Fruit fly (Drosophila melanogaster) whole organism, adult: ENCODE data around the gene CG31975.

Source experiments
- CG11617 ChIP-seq: fragments of 200-800 bp; sonication (Bioruptor generic); optimal IDR thresholded peaks from 2 replicates; lab custom pipeline; 2017; ENCODE audit warnings: mild to moderate bottlenecking, missing biosample characterization, missing genetic modification reagents, missing genetic modification characterization
- CG12768 ChIP-seq: fragments of 200-800 bp; sonication (Bioruptor generic); optimal IDR thresholded peaks from 2 replicates; lab custom pipeline; 2017; ENCODE audit warnings: missing biosample characterization, missing genetic modification characterization, mild to moderate bottlenecking, moderate library complexity, missing genetic modification reagents
- CG14711 ChIP-seq: fragments of 200-800 bp; sonication (Bioruptor generic); optimal IDR thresholded peaks from 2 replicates; lab custom pipeline; 2018; ENCODE audit warnings: missing biosample characterization, mild to moderate bottlenecking, missing genetic modification characterization, moderate library complexity
- CG1620 ChIP-seq: fragments of 200-800 bp; sonication (Bioruptor generic); optimal IDR thresholded peaks from 2 replicates; lab custom pipeline; 2016; ENCODE audit warnings: missing biosample characterization, missing genetic modification characterization
- CG33017 ChIP-seq: fragments of 200-800 bp; sonication (Bioruptor generic); optimal IDR thresholded peaks from 2 replicates; lab custom pipeline; 2018; ENCODE audit warnings: missing biosample characterization, mild to moderate bottlenecking, missing genetic modification characterization, moderate library complexity
- CG5204 ChIP-seq: fragments of 200-800 bp; sonication (Bioruptor generic); optimal IDR thresholded peaks from 2 replicates; lab custom pipeline; 2016; ENCODE audit warnings: missing biosample characterization, missing genetic modification characterization
- CG7045 ChIP-seq: fragments of 200-800 bp; sonication (Bioruptor generic); optimal IDR thresholded peaks from 2 replicates; lab custom pipeline; 2017; ENCODE audit warnings: missing biosample characterization, mild to moderate bottlenecking, missing genetic modification characterization
- CG7101 ChIP-seq: fragments of 200-800 bp; sonication (Bioruptor generic); optimal IDR thresholded peaks from 2 replicates; lab custom pipeline; 2018; ENCODE audit warnings: missing biosample characterization, mild to moderate bottlenecking, missing genetic modification characterization, moderate library complexity
- Clk ChIP-seq: fragments of 200-800 bp; sonication (Bioruptor generic); optimal IDR thresholded peaks from 2 replicates; lab custom pipeline; 2017; ENCODE audit warnings: missing biosample characterization, missing genetic modification characterization
- Crg-1 ChIP-seq: fragments of 200-800 bp; sonication (Bioruptor generic); optimal IDR thresholded peaks from 2 replicates; lab custom pipeline; 2016; ENCODE audit warnings: missing biosample characterization, missing genetic modification characterization
- Hr96 ChIP-seq: fragments of 200-800 bp; sonication (Bioruptor generic); optimal IDR thresholded peaks from 2 replicates; lab custom pipeline; 2016; ENCODE audit warnings: missing biosample characterization, missing genetic modification characterization
- Mnt ChIP-seq: fragments of 200-800 bp; sonication (Bioruptor generic); optimal IDR thresholded peaks from 2 replicates; lab custom pipeline; 2016; ENCODE audit warnings: missing biosample characterization, mild to moderate bottlenecking, missing genetic modification characterization
- bab1 ChIP-seq: fragments of 200-800 bp; sonication (Bioruptor generic); optimal IDR thresholded peaks from 3 replicates; lab custom pipeline; 2019; ENCODE audit warnings: missing biosample characterization, mild to moderate bottlenecking, missing genetic modification characterization, moderate library complexity
- cic ChIP-seq: fragments of 200-800 bp; sonication (Bioruptor generic); optimal IDR thresholded peaks from 2 replicates; lab custom pipeline; 2017; ENCODE audit warnings: missing biosample characterization, mild to moderate bottlenecking, missing genetic modification characterization, moderate library complexity
- cnc ChIP-seq, 2 experiments: fragments of >200 bp; optimal IDR thresholded peaks; 2 replicates each; lab custom pipeline; 2017
- kay ChIP-seq: fragments of 200-800 bp; sonication (Bioruptor generic); peaks from one replicate; lab custom pipeline; 2016; ENCODE audit warnings: missing biosample characterization, missing genetic modification characterization, borderline replicate concordance
- ovo ChIP-seq: fragments of 200-800 bp; sonication (Bioruptor generic); optimal IDR thresholded peaks from 2 replicates; lab custom pipeline; 2016; ENCODE audit warnings: missing biosample characterization, missing genetic modification characterization
- pad ChIP-seq: fragments of 200-800 bp; sonication (Bioruptor generic); optimal IDR thresholded peaks from 3 replicates; lab custom pipeline; 2017; ENCODE audit warnings: missing biosample characterization, missing genetic modification characterization, mild to moderate bottlenecking, moderate library complexity, missing genetic modification reagents
- tj ChIP-seq: fragments of 200-800 bp; sonication (Bioruptor generic); optimal IDR thresholded peaks from 3 replicates; lab custom pipeline; 2017; ENCODE audit warnings: missing biosample characterization, mild to moderate bottlenecking, missing genetic modification characterization, moderate library complexity
- toe ChIP-seq: fragments of 200-800 bp; sonication (Bioruptor generic); optimal IDR thresholded peaks from 2 replicates; lab custom pipeline; 2016; ENCODE audit warnings: missing biosample characterization, missing genetic modification characterization

CG31975 gene

DNA sequence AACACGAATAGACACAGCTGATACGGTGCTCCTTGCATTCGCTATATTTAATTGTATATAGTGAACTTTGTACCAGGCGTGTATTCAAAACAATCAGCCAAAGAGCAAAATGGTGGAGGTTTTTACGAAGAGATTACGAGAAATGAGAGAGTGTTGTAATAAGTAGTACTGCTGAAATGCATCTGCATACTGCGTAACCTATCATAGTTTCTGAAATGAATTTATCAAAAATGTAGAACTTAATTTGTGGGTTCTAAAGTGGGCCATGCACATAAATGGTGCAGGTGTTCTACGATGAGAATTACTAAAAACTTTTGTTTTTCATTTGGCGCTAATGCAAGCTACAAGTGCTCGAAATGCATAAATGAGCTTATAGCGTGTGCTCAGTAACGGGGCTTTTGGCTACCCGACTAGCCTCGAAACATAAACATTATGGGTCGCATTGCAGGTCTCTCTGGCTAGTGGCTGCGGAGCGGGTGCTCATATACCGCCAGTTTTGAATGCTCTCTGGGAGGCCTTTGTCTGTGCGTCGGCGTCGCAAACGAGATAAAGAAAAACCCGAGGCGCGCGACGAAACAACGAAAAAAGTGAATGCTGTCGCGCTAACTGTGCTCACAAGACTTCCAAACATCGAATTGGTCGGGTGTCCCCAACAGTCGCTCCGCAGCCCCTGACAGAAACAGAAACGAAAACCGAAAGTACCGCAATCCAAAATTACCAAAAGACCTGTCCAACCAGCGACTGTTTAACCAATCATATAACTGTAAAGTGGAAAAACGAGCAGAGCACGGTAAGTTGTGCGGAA is 9.1 kb downstream of the CG31975 start, which contains the start of gene Gs1:
Gene Gs1 (plus strand): TSS at position 612 of the 805 bp plus-strand sequence.
- TF ChIP-seq CG12768 (GFP tag; lab: Kevin White, UChicago) (peak; percentile 68), cnc (optimal IDR thresholded peaks at IDR 0.05; lab: Kevin White, UChicago) (no peak), CG11617 (GFP tag; lab: Kevin White, UChicago) (peak; percentile 8), Clk (no peak), CG1620 (GFP tag; lab: Kevin White, UChicago) (peak; percentile 37), pad (peak; percentile 95), kay (GFP tag; lab: Kevin White, UChicago) (peak; percentile 86), tj (peak; percentile 26), toe (GFP tag; lab: Kevin White, UChicago) (peak; percentile 43), CG33017 (no peak), bab1 (GFP tag; lab: Kevin White, UChicago) (peak; percentile 64), CG5204 (GFP tag; lab: Kevin White, UChicago) (no peak), CG14711 (peak; percentile 29), CG7101 (peak; percentile 19), Hr96 (GFP tag; lab: Kevin White, UChicago) (peak; percentile 10), Crg-1 (GFP tag; lab: Kevin White, UChicago) (no peak), cic (GFP tag; lab: Kevin White, UChicago) (peak; percentile 68), CG7045 (GFP tag; lab: Kevin White, UChicago) (peak; percentile 12), ovo (peak; percentile 86), Mnt (GFP tag; lab: Kevin White, UChicago) (peak; percentile 21)

DNA sequence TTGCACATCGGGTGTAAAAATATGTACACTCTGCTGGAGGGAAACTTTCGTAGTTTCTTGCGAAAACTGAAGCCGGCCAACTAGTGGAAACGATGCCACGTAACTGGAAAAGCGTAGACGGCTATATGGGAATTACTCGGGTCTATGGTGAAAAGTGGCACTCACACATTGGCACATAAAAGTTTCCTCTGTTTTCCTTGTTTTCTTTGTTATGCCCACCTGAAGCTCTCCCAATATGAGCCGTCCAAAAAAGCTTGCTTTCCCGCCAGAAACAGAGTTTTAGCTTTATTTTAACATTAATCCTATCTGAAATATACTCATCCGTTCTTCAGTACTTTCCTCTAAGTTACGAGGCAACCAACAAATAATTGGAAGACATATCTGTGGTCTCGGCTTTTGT is 10.1 kb downstream of the CG31975 start, which contains the start of gene CG3164:
Gene CG3164 (minus strand): TSS at position 101 of the 400 bp plus-strand sequence.
- TF ChIP-seq tj, result no peak
- no peak for TF ChIP-seq Crg-1 (GFP tag; lab: Kevin White, UChicago)
- TF ChIP-seq CG5204 (GFP tag; lab: Kevin White, UChicago), result no peak
- TF ChIP-seq toe (GFP tag; lab: Kevin White, UChicago), result no peak
- TF ChIP-seq kay (GFP tag; lab: Kevin White, UChicago), result no peak
- no peak for TF ChIP-seq pad
- TF ChIP-seq CG7045 (GFP tag; lab: Kevin White, UChicago), result no peak
- no peak for TF ChIP-seq CG7101
- no peak for TF ChIP-seq bab1 (GFP tag; lab: Kevin White, UChicago)
- TF ChIP-seq Hr96 (GFP tag; lab: Kevin White, UChicago), result no peak
- TF ChIP-seq CG14711, result no peak
- TF ChIP-seq cnc (optimal IDR thresholded peaks at IDR 0.05; lab: Kevin White, UChicago), result no peak

- no peak for TF ChIP-seq CG5204 (GFP tag; lab: Kevin White, UChicago)
- peak; percentile 49 for TF ChIP-seq toe (GFP tag; lab: Kevin White, UChicago)
- peak; percentile 67 for TF ChIP-seq CG14711
- peak; percentile 82 for TF ChIP-seq bab1 (GFP tag; lab: Kevin White, UChicago)
- no peak for TF ChIP-seq cnc (optimal IDR thresholded peaks at IDR 0.05; lab: Kevin White, UChicago)
- peak; percentile 95 for TF ChIP-seq CG12768 (GFP tag; lab: Kevin White, UChicago)
- peak; percentile 93 for TF ChIP-seq tj
- TF ChIP-seq ovo, result peak; percentile 84
- peak; percentile 94 for TF ChIP-seq cic (GFP tag; lab: Kevin White, UChicago)
- TF ChIP-seq CG7101, result peak; percentile 76
- peak; percentile 93 for TF ChIP-seq Mnt (GFP tag; lab: Kevin White, UChicago)
- TF ChIP-seq Hr96 (GFP tag; lab: Kevin White, UChicago), result peak; percentile 84
- peak; percentile 62 for TF ChIP-seq CG1620 (GFP tag; lab: Kevin White, UChicago)
- TF ChIP-seq CG11617 (GFP tag; lab: Kevin White, UChicago), result peak; percentile 51
- TF ChIP-seq CG33017, result peak; percentile 81
- peak; percentile 6 for TF ChIP-seq CG7045 (GFP tag; lab: Kevin White, UChicago)
- peak; percentile 88 for TF ChIP-seq kay (GFP tag; lab: Kevin White, UChicago)
- peak; percentile 95 for TF ChIP-seq pad
- peak; percentile 38 for TF ChIP-seq Crg-1 (GFP tag; lab: Kevin White, UChicago)
- TF ChIP-seq Clk, result no peak
Measured at dm6 chr2L:128977-129941, 11.5 kb downstream of the CG31975 start.

- no peak for TF ChIP-seq Clk
- no peak for TF ChIP-seq ovo
- TF ChIP-seq kay (GFP tag; lab: Kevin White, UChicago), result no peak
- no peak for TF ChIP-seq CG11617 (GFP tag; lab: Kevin White, UChicago)
- TF ChIP-seq Hr96 (GFP tag; lab: Kevin White, UChicago), result no peak
- TF ChIP-seq CG1620 (GFP tag; lab: Kevin White, UChicago), result no peak
- no peak for TF ChIP-seq cnc (optimal IDR thresholded peaks at IDR 0.05; lab: Kevin White, UChicago)
- no peak for TF ChIP-seq CG14711
Measured at dm6 chr2L:128296-128715, 12.5 kb downstream of the CG31975 start.
